Fruit fly (Drosophila melanogaster) whole organism, adult: ENCODE measurements around the gene CG14817.

Experiments used
- CG11617 ChIP-seq: fragments of 200-800 bp; sonication (Bioruptor generic); optimal IDR thresholded peaks from 2 replicates; lab custom pipeline; 2017; ENCODE audit warnings: mild to moderate bottlenecking, missing biosample characterization, missing genetic modification reagents, missing genetic modification characterization
- CG12768 ChIP-seq: fragments of 200-800 bp; sonication (Bioruptor generic); optimal IDR thresholded peaks from 2 replicates; lab custom pipeline; 2017; ENCODE audit warnings: missing biosample characterization, missing genetic modification characterization, mild to moderate bottlenecking, moderate library complexity, missing genetic modification reagents
- CG7101 ChIP-seq: fragments of 200-800 bp; sonication (Bioruptor generic); optimal IDR thresholded peaks from 2 replicates; lab custom pipeline; 2018; ENCODE audit warnings: missing biosample characterization, mild to moderate bottlenecking, missing genetic modification characterization, moderate library complexity
- Hr96 ChIP-seq: fragments of 200-800 bp; sonication (Bioruptor generic); optimal IDR thresholded peaks from 2 replicates; lab custom pipeline; 2016; ENCODE audit warnings: missing biosample characterization, missing genetic modification characterization
- Mnt ChIP-seq: fragments of 200-800 bp; sonication (Bioruptor generic); optimal IDR thresholded peaks from 2 replicates; lab custom pipeline; 2016; ENCODE audit warnings: missing biosample characterization, mild to moderate bottlenecking, missing genetic modification characterization
- bab1 ChIP-seq: fragments of 200-800 bp; sonication (Bioruptor generic); optimal IDR thresholded peaks from 3 replicates; lab custom pipeline; 2019; ENCODE audit warnings: missing biosample characterization, mild to moderate bottlenecking, missing genetic modification characterization, moderate library complexity
- cic ChIP-seq: fragments of 200-800 bp; sonication (Bioruptor generic); optimal IDR thresholded peaks from 2 replicates; lab custom pipeline; 2017; ENCODE audit warnings: missing biosample characterization, mild to moderate bottlenecking, missing genetic modification characterization, moderate library complexity
- kay ChIP-seq: fragments of 200-800 bp; sonication (Bioruptor generic); peaks from one replicate; lab custom pipeline; 2016; ENCODE audit warnings: missing biosample characterization, missing genetic modification characterization, borderline replicate concordance
- ovo ChIP-seq: fragments of 200-800 bp; sonication (Bioruptor generic); optimal IDR thresholded peaks from 2 replicates; lab custom pipeline; 2016; ENCODE audit warnings: missing biosample characterization, missing genetic modification characterization

- no peak for TF ChIP-seq Mnt
- TF ChIP-seq bab1 (GFP tag; lab: Kevin White, UChicago) = no peak
- no peak for TF ChIP-seq CG7101 (tag; lab: Kevin White, UChicago)
- no peak for TF ChIP-seq CG11617 (GFP tag; lab: Kevin White, UChicago)
- TF ChIP-seq ovo (GFP tag; lab: Kevin White, UChicago) = no peak
- TF ChIP-seq kay (GFP tag; lab: Kevin White, UChicago) = no peak
- TF ChIP-seq cic (GFP tag; lab: Kevin White, UChicago) = no peak
- no peak for TF ChIP-seq Hr96 (GFP tag; lab: Kevin White, UChicago)
- TF ChIP-seq CG12768 (GFP tag; lab: Kevin White, UChicago) = no peak
Measured at dm6 chrX:1848624-1849198, 28.4 kb downstream of the CG14817 start.
